Fruit fly (Drosophila melanogaster) whole organism, wandering third instar larva: ENCODE measurements around the gene CG7766.

Experiments
- CG32264 ChIP-seq: fragments of 200-800 bp; sonication (Bioruptor generic); optimal IDR thresholded peaks from 2 replicates; lab custom pipeline; 2016; ENCODE audit warnings: missing biosample characterization, missing genetic modification characterization
- Hnf4 ChIP-seq: fragments of 200-800 bp; sonication (Bioruptor generic); optimal IDR thresholded peaks from 2 replicates; lab custom pipeline; 2016; ENCODE audit warnings: missing biosample characterization, mild to moderate bottlenecking, missing genetic modification characterization
- Hr78 ChIP-seq: fragments of >200 bp; optimal IDR thresholded peaks from 2 replicates; lab custom pipeline; 2017; ENCODE audit warnings: missing biosample characterization, missing genetic modification characterization

DNA sequence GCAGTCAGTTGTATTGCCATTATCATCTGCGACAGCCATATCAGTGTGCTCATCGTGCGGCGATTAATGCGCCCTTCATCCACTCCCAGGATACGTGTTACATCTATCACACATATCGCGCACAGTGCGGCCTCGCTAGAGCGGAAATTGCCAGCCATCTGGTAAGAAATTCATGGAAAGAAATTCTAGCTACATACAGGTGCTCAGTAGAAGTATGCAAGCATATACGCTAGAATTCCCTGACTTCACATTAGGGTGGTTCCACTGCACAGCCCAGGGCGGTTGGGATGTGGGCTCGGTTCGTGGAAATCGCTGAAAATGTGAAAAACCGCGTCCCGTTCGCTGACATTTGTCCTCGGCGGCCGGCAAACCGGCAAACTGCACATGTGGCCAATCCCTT is 37.7 kb upstream of the CG7766 start:
- TF ChIP-seq Hr78 (GFP tag; lab: Kevin White, UChicago) (no peak), Hnf4 (GFP tag; lab: Kevin White, UChicago) (no peak), CG32264 (GFP tag; lab: Kevin White, UChicago) (peak; percentile 1)
